Worm (Caenorhabditis elegans): Measurements from ENCODE around the gene lon-1.

The lon-1 gene

DNA sequence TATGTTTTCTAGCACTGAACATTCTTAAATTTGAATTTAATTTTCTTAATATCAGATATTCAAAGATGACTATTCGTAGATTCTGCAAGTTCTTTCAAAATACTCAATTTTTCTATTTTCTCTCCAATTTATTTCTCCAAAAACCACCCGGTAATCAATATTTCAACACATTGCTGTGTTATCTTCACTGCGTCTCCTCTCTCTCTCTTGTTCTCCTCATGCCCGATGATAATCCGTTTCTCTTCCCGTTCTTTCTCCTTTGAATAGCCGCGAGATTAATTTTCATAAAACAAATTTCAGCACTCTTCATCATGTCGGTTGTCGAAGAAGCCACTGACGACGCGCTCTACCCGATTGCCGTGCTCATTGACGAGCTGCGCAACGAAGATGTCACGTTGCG, 23.8 kb upstream of the lon-1 start, which contains the start of gene paa-1:
Gene paa-1 (plus strand): TSS at position 301 of the 400 bp plus-strand sequence.
- TF ChIP-seq hlh-11 (tag; optimal IDR thresholded peaks at IDR 0.05) = no peak
- no peak for TF ChIP-seq Y48G9A.11 (GFP tag; IDR thresholded peaks at IDR 0.05)
- no peak for TF ChIP-seq ceh-44 (GFP tag; IDR thresholded peaks at IDR 0.05)
- TF ChIP-seq nhr-25 (tag; optimal IDR thresholded peaks at IDR 0.05; ENCODE audit: borderline replicate concordance, insufficient read depth) = no peak
- TF ChIP-seq snpc-1.2 (GFP tag; IDR thresholded peaks at IDR 0.05) = no peak

DNA sequence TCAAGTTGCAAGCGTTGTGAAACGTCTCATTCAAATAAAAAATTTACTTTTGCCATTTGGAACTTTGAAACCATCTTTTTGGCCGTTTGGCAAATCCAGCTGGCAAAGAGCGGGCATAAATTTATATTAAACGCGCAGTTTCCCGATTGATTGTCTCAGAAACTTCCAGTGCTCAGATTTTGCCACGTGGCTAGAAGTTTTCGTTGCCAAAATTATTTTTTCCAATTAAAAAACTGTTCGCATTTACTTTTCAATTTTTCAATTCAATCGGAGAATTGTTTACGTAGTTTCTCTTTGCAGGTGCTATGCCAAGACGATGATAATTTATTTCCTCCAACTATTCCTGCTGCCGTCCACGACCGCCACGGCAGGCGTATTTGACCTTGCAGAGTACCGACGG, 21.0 kb upstream of the lon-1 start, which contains the start of gene F48E8.4:
Gene F48E8.4 (plus strand): TSS at position 301 of the 400 bp plus-strand sequence.
- TF ChIP-seq T26A8.4 (GFP tag; IDR thresholded peaks at IDR 0.05) (0 out of 2 replicates have a peak, but pooled peaks have one; percentile 20), dpl-1 (GFP tag; optimal IDR thresholded peaks at IDR 0.05) (no peak), aha-1 (tag) (peak; percentile 31), pqm-1 (tag; optimal IDR thresholded peaks at IDR 0.05) (no peak)

DNA sequence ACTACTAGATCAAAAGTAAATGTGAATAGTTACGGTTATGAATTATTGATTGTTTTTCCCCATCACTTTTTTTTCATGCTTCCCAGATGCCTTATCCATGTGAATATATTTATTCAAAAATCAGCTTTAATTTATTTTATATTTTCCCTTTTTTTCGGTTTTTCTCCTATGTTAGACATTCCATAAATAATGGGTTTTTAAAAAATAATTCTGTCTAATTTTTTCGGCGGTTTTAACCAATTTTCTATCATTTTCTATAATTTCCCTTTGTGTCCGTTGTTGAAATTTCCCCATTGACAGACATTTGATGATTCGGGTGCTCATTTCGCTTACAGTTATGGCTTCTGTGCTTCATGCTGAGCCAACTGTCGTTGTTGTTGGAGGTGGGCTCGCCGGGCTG, 13.2 kb upstream of the lon-1 start, which contains the start of gene F48E8.3:
Gene F48E8.3 (plus strand): TSS at position 301 of the 400 bp plus-strand sequence.
- no peak for TF ChIP-seq mxl-2 (GFP tag; conservative IDR thresholded peaks at IDR 0.05)
- no peak for TF ChIP-seq set-16 (GFP tag; IDR thresholded peaks at IDR 0.05)
- no peak for TF ChIP-seq nhr-48 (tag; optimal IDR thresholded peaks at IDR 0.05)
- no peak for TF ChIP-seq unc-39 (tag; optimal IDR thresholded peaks at IDR 0.05)
- TF ChIP-seq T26A8.4 (GFP tag; IDR thresholded peaks at IDR 0.05) = no peak
- TF ChIP-seq unc-62 (GFP tag; optimal IDR thresholded peaks at IDR 0.05 in 1 of 2) = no peak
- TF ChIP-seq unc-62 (tag; optimal IDR thresholded peaks at IDR 0.05) = no peak
- no peak for TF ChIP-seq nhr-77 (tag; optimal IDR thresholded peaks at IDR 0.05)
- no peak for TF ChIP-seq unc-130 (GFP tag; optimal IDR thresholded peaks at IDR 0.05)
- TF ChIP-seq ctbp-1 (GFP tag; IDR thresholded peaks at IDR 0.05) = no peak
- no peak for TF ChIP-seq ceh-20 (GFP tag; IDR thresholded peaks at IDR 0.05)
- TF ChIP-seq nhr-102 (tag; optimal IDR thresholded peaks at IDR 0.05) = no peak
- TF ChIP-seq T20F7.1 (GFP tag; optimal IDR thresholded peaks at IDR 0.05) = no peak
- TF ChIP-seq hlh-11 (tag; optimal IDR thresholded peaks at IDR 0.05) = no peak
- no peak for TF ChIP-seq F44E2.7 (GFP tag; IDR thresholded peaks at IDR 0.05)
- no peak for TF ChIP-seq Y105C5A.15 (GFP tag; IDR thresholded peaks at IDR 0.05)
- TF ChIP-seq nhr-11 (tag; optimal IDR thresholded peaks at IDR 0.05) = no peak
- TF ChIP-seq daf-12 (tag; optimal IDR thresholded peaks at IDR 0.05) = no peak
- no peak for TF ChIP-seq dmd-6 (GFP tag; IDR thresholded peaks at IDR 0.05)
- no peak for TF ChIP-seq attf-4 (tag; optimal IDR thresholded peaks at IDR 0.05)

DNA sequence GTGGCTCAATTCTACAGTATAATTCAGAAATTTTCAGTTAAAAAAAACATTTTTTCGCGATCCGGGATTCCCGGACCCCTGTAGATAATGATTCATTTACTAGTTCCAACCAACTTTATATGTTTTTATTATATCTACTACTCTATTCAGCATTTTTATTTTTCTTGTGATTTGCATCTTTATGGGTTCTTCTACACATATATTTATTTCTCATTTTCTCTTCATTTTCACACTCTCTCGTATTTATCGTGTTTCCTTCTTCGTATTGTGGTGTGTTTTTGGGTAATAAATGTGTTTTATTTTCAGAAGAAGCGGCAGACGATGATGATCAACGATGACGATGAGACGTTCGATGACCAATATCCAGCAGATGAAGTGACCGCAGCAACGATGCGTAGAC, 10.2 kb upstream of the lon-1 start, which contains the start of gene F48E8.2:
Gene F48E8.2 (plus strand): TSS at position 301 of the 400 bp plus-strand sequence.
- TF ChIP-seq lir-3 (tag; optimal IDR thresholded peaks at IDR 0.05) (no peak), madf-9 (GFP tag; conservative IDR thresholded peaks at IDR 0.05) (no peak), nhr-237 (tag; optimal IDR thresholded peaks at IDR 0.05) (no peak), lin-15B (tag; optimal IDR thresholded peaks at IDR 0.05) (no peak), zip-2 (tag; optimal IDR thresholded peaks at IDR 0.05) (no peak), nhr-76 (tag; optimal IDR thresholded peaks at IDR 0.05) (no peak), mdl-1 (tag; optimal IDR thresholded peaks at IDR 0.05) (no peak), aha-1 (tag) (no peak), ZK546.5 (tag; optimal IDR thresholded peaks at IDR 0.05) (no peak), pqm-1 (tag; optimal IDR thresholded peaks at IDR 0.05) (no peak), lin-1 (GFP tag; IDR thresholded peaks at IDR 0.05) (no peak)

DNA sequence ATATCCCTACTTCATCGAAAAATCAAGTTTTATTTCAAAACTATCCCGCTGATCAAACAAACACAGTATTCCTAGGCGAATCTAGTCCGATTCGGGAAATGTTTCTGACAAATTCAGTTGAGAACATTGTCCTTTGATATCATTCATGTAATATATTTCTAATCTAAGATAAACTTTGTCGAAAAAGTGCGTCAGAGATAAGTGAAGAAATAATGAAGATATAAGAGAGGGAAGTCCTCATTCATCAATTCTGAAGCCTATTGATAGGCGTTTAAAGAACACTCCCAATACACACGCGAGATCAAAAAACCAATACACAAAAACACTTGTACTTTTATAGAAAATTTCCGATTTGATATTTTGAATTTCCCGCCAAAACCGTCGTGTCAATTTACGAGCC, 9.4 kb upstream of the lon-1 start:
- TF ChIP-seq zip-11 (GFP tag; IDR thresholded peaks at IDR 0.05) (no peak), lim-7 (GFP tag; IDR thresholded peaks at IDR 0.05) (no peak), mxl-2 (GFP tag; conservative IDR thresholded peaks at IDR 0.05) (no peak), egl-43 (GFP tag; IDR thresholded peaks at IDR 0.05) (no peak), nhr-25 (tag; optimal IDR thresholded peaks at IDR 0.05; ENCODE audit: borderline replicate concordance, insufficient read depth) (no peak), ceh-82 (tag; optimal IDR thresholded peaks at IDR 0.05) (no peak), lin-13 (GFP tag; optimal IDR thresholded peaks at IDR 0.05) (no peak), zag-1 (tag; optimal IDR thresholded peaks at IDR 0.05) (no peak), nhr-28 (tag; optimal IDR thresholded peaks at IDR 0.05) (peak; percentile 5), ama-1 (optimal IDR thresholded peaks at IDR 0.05) (no peak), php-3 (GFP tag; IDR thresholded peaks at IDR 0.05) (no peak), tag-97 (GFP tag; IDR thresholded peaks at IDR 0.05) (no peak), mdl-1 (tag; optimal IDR thresholded peaks at IDR 0.05) (peak in 1 of 2 experiments; percentile 10)

All from whole organism, L4 larva.